Fruit fly (Drosophila melanogaster): Measurements from ENCODE around the gene CG9536.

CG9536 gene

DNA sequence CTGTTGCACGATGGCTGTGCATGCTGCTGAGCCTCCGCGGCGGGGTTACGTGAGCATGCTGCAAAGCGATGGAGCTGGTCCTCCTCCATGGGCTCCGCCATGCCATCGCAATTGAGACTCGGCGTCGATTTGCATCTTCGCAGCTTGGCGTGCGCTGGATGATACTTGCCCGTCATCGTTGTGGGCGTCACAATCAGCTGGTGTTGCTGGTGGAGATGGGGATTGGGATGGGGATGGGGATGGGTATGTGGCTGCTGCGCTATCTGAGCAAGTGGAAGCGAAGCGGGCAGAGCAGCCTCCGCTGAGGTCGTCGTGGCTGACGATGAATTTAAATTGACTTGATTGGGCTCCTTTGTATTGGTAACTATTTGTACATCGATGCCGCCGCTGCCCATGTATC, 13.4 kb downstream of the CG9536 start:
- TF ChIP-seq tai (GFP tag; optimal IDR thresholded peaks at IDR 0.05) (no peak), pan (optimal IDR thresholded peaks at IDR 0.05) (no peak), Hr78 (GFP tag; optimal IDR thresholded peaks at IDR 0.05) (no peak), brk (GFP tag; optimal IDR thresholded peaks at IDR 0.05) (no peak), CG9705 (GFP tag; optimal IDR thresholded peaks at IDR 0.05) (no peak), sage (GFP tag; optimal IDR thresholded peaks at IDR 0.05) (no peak), rgr (GFP tag; optimal IDR thresholded peaks at IDR 0.05) (no peak), Mio (GFP tag; optimal IDR thresholded peaks at IDR 0.05) (no peak), ey (GFP tag; optimal IDR thresholded peaks at IDR 0.05) (no peak), Rel (GFP tag; optimal IDR thresholded peaks at IDR 0.05) (no peak), Rel (tag; optimal IDR thresholded peaks at IDR 0.05) (no peak), Jra (GFP tag; optimal IDR thresholded peaks at IDR 0.05) (no peak), foxo (GFP tag; optimal IDR thresholded peaks at IDR 0.05) (no peak), Abd-B (GFP tag; optimal IDR thresholded peaks at IDR 0.05) (no peak), dl (GFP tag; optimal IDR thresholded peaks at IDR 0.05; ENCODE audit: insufficient read depth in 1 of 2, partially characterized antibody in 2 of 2) (no peak), Dif (GFP tag; optimal IDR thresholded peaks at IDR 0.05; ENCODE audit: partially characterized antibody) (no peak), HLH106 (tag; optimal IDR thresholded peaks at IDR 0.05) (no peak), sv (GFP tag; optimal IDR thresholded peaks at IDR 0.05) (no peak), h (GFP tag; optimal IDR thresholded peaks at IDR 0.05) (no peak), Sp1 (GFP tag; optimal IDR thresholded peaks at IDR 0.05) (no peak), dsf (GFP tag; optimal IDR thresholded peaks at IDR 0.05; ENCODE audit: borderline replicate concordance) (no peak)

DNA sequence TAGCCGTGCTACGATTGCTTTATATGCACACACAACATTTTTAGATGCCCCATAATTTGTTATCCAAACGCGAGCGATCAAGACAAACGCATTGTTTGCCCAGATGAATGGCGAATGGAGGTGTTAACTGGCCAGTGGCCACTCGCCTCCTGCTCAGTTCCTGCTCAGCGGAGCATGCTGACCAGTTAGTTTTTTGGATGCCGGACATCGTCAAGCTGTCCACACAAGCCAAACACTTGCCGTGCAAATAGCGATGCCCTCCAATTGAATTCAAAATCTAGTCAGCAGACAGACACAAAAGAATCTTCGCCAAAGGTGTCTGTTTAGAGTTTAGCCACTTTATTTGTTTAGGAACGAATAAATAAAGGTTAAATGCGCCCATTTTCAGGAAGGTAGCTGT, 14.5 kb downstream of the CG9536 start:
- no peak for TF ChIP-seq dsf (GFP tag; optimal IDR thresholded peaks at IDR 0.05; ENCODE audit: borderline replicate concordance)
- no peak for TF ChIP-seq lola (GFP tag; optimal IDR thresholded peaks at IDR 0.05)
- TF ChIP-seq Dfd (GFP tag; optimal IDR thresholded peaks at IDR 0.05) = no peak
- TF ChIP-seq ey (GFP tag; optimal IDR thresholded peaks at IDR 0.05) = no peak

DNA sequence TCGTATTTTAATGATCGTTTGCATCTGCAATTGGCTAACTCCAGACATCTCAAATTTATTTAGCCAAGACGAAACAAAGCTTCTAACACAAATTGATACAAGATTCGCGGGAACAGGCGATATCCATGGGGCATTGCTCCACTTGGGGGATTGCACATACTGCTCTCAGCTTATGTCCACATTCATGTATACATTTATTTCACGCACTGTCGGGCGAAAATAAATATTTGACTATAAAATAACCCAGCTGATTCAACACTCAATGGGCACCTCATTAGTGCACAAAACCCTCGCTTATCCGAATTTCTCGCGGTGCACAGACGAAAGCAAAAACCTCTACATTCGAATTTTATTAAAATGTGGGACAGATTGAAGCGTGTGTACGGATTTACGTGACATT, 15.3 kb downstream of the CG9536 start:
- TF ChIP-seq br (GFP tag; optimal IDR thresholded peaks at IDR 0.05) = peak; percentile 71
- no peak for TF ChIP-seq dsf (GFP tag; optimal IDR thresholded peaks at IDR 0.05; ENCODE audit: borderline replicate concordance)
- TF ChIP-seq usp (GFP tag; optimal IDR thresholded peaks at IDR 0.05) = no peak
- TF ChIP-seq jim (GFP tag; optimal IDR thresholded peaks at IDR 0.05) = no peak
- TF ChIP-seq rgr (GFP tag; optimal IDR thresholded peaks at IDR 0.05) = peak; percentile 87
- TF ChIP-seq N (GFP tag; optimal IDR thresholded peaks at IDR 0.05) = no peak
- TF ChIP-seq Sp1 (GFP tag; optimal IDR thresholded peaks at IDR 0.05) = peak; percentile 62
- TF ChIP-seq OdsH (GFP tag; optimal IDR thresholded peaks at IDR 0.05) = peak; percentile 69
- peak; percentile 17 for TF ChIP-seq CG9705 (GFP tag; optimal IDR thresholded peaks at IDR 0.05)
- TF ChIP-seq sage (GFP tag; optimal IDR thresholded peaks at IDR 0.05) = no peak
- peak; percentile 42 for TF ChIP-seq HLH106 (tag; optimal IDR thresholded peaks at IDR 0.05)
- TF ChIP-seq ey (GFP tag; optimal IDR thresholded peaks at IDR 0.05) = no peak
- TF ChIP-seq Abd-B (GFP tag; optimal IDR thresholded peaks at IDR 0.05) = no peak
- TF ChIP-seq Mio (GFP tag; optimal IDR thresholded peaks at IDR 0.05) = no peak
- TF ChIP-seq Dif (GFP tag; optimal IDR thresholded peaks at IDR 0.05; ENCODE audit: partially characterized antibody) = no peak
- TF ChIP-seq dmrt93B (GFP tag; optimal IDR thresholded peaks at IDR 0.05) = peak; percentile 12
- TF ChIP-seq Rel (GFP tag; optimal IDR thresholded peaks at IDR 0.05) = no peak
- peak; percentile 22 for TF ChIP-seq Rel (tag; optimal IDR thresholded peaks at IDR 0.05)
- TF ChIP-seq tai (GFP tag; optimal IDR thresholded peaks at IDR 0.05) = no peak
- TF ChIP-seq woc (GFP tag; optimal IDR thresholded peaks at IDR 0.05) = peak; percentile 17
- no peak for TF ChIP-seq dl (GFP tag; optimal IDR thresholded peaks at IDR 0.05; ENCODE audit: insufficient read depth in 1 of 2, partially characterized antibody in 2 of 2)
- TF ChIP-seq Myc (optimal IDR thresholded peaks at IDR 0.05) = no peak
- TF ChIP-seq Hr83 (GFP tag; optimal IDR thresholded peaks at IDR 0.05; ENCODE audit: poor library complexity, severe bottlenecking) = peak; percentile 97
- TF ChIP-seq lola (GFP tag; optimal IDR thresholded peaks at IDR 0.05) = no peak
- no peak for TF ChIP-seq pan (optimal IDR thresholded peaks at IDR 0.05)
- no peak for TF ChIP-seq Jra (GFP tag; optimal IDR thresholded peaks at IDR 0.05)
- TF ChIP-seq brk (GFP tag; optimal IDR thresholded peaks at IDR 0.05) = no peak
- peak; percentile 20 for TF ChIP-seq psq (GFP tag; optimal IDR thresholded peaks at IDR 0.05)
- peak; percentile 61 for TF ChIP-seq Hnf4 (GFP tag; optimal IDR thresholded peaks at IDR 0.05)
- no peak for TF ChIP-seq Hr78 (GFP tag; optimal IDR thresholded peaks at IDR 0.05)
- peak; percentile 88 for TF ChIP-seq h (GFP tag; optimal IDR thresholded peaks at IDR 0.05)
- TF ChIP-seq fru (GFP tag; optimal IDR thresholded peaks at IDR 0.05) = peak; percentile 65
- no peak for TF ChIP-seq Vsx2 (GFP tag; optimal IDR thresholded peaks at IDR 0.05; ENCODE audit: partially characterized antibody)
- TF ChIP-seq foxo (GFP tag; optimal IDR thresholded peaks at IDR 0.05) = peak in 1 of 2 experiments; percentile 67
- TF ChIP-seq GATAd (GFP tag; optimal IDR thresholded peaks at IDR 0.05) = no peak
- no peak for TF ChIP-seq CrebA (GFP tag; optimal IDR thresholded peaks at IDR 0.05; ENCODE audit: borderline replicate concordance)
- TF ChIP-seq Dfd (GFP tag; optimal IDR thresholded peaks at IDR 0.05) = no peak
- TF ChIP-seq CG32264 (GFP tag; optimal IDR thresholded peaks at IDR 0.05) = peak; percentile 52
- no peak for TF ChIP-seq sv (GFP tag; optimal IDR thresholded peaks at IDR 0.05)
